Fruit fly (Drosophila melanogaster) whole organism, embryonic: Measurements from ENCODE around the gene Rhp.

ENCODE experiments used
- Bgb ChIP-seq: fragments of 200-800 bp; sonication (Bioruptor generic); IDR thresholded peaks from 2 replicates; pipeline ENCODE4 v1.3.6; 2022; ENCODE audit warnings: missing biosample characterization, missing genetic modification characterization; ENCODE audit not compliant: partially characterized antibody
- CG10209 ChIP-seq: fragments of 200-800 bp; sonication (Bioruptor generic); optimal IDR thresholded peaks from 3 replicates; lab custom pipeline; 2017; ENCODE audit warnings: missing biosample characterization, mild to moderate bottlenecking, missing genetic modification characterization, missing genetic modification reagents
- CG11695 ChIP-seq: fragments of 200-800 bp; sonication (Bioruptor generic); IDR thresholded peaks from 3 replicates; pipeline ENCODE4 v1.3.6; 2022; ENCODE audit warnings: missing biosample characterization, missing genetic modification characterization
- CG12299 ChIP-seq: fragments of 200-800 bp; sonication (Bioruptor generic); optimal IDR thresholded peaks from 2 replicates; lab custom pipeline; 2018; ENCODE audit warnings: missing biosample characterization, mild to moderate bottlenecking, missing genetic modification characterization
- CG13287 ChIP-seq: fragments of 200-800 bp; sonication (Bioruptor generic); IDR thresholded peaks from 2 replicates; pipeline ENCODE4 v1.3.6; 2022; ENCODE audit warnings: missing biosample characterization, missing genetic modification characterization; ENCODE audit not compliant: partially characterized antibody
- CG13296 ChIP-seq: fragments of 200-800 bp; sonication (Bioruptor generic); optimal IDR thresholded peaks from 3 replicates; lab custom pipeline; 2018; ENCODE audit warnings: missing biosample characterization, mild to moderate bottlenecking, missing genetic modification characterization
- CG13424 ChIP-seq: fragments of 200-800 bp; sonication (Bioruptor generic); optimal IDR thresholded peaks from 2 replicates; lab custom pipeline; 2019; ENCODE audit warnings: missing biosample characterization, mild to moderate bottlenecking, missing genetic modification characterization, moderate library complexity
- CG15073 ChIP-seq: fragments of 200-800 bp; sonication (Bioruptor generic); optimal IDR thresholded peaks from 2 replicates; lab custom pipeline; 2016; ENCODE audit warnings: missing biosample characterization, missing genetic modification characterization
- CG18476 ChIP-seq: fragments of 200-800 bp; sonication (Bioruptor generic); optimal IDR thresholded peaks from 2 replicates; lab custom pipeline; 2016; ENCODE audit warnings: missing biosample characterization, mild to moderate bottlenecking, missing genetic modification characterization
- CG2116 ChIP-seq: fragments of 200-800 bp; sonication (Bioruptor generic); optimal IDR thresholded peaks from 3 replicates; lab custom pipeline; 2018; ENCODE audit warnings: missing biosample characterization, mild to moderate bottlenecking, missing genetic modification characterization
- Dll ChIP-seq: fragments of 200-800 bp; sonication (Bioruptor generic); IDR thresholded peaks from 4 replicates; pipeline ENCODE4 v1.3.6; 2022; ENCODE audit warnings: missing biosample characterization, missing genetic modification characterization; ENCODE audit not compliant: partially characterized antibody
- Fer3 ChIP-seq: fragments of 200-800 bp; sonication (Bioruptor generic); optimal IDR thresholded peaks from 2 replicates; lab custom pipeline; 2018; ENCODE audit warnings: missing biosample characterization, mild to moderate bottlenecking, missing genetic modification characterization, moderate library complexity
- GATAe ChIP-seq: fragments of 200-800 bp; sonication (Bioruptor generic); conservative IDR thresholded peaks from 2 replicates; pipeline ENCODE4 v1.3.6; 2022; ENCODE audit warnings: missing biosample characterization, missing genetic modification characterization
- HmgD ChIP-seq: fragments of 200-800 bp; sonication (Bioruptor generic); optimal IDR thresholded peaks from 3 replicates; lab custom pipeline; 2016; ENCODE audit warnings: missing biosample characterization, missing genetic modification characterization
- Hmx ChIP-seq: fragments of 200-800 bp; sonication (Bioruptor generic); optimal IDR thresholded peaks from 2 replicates; lab custom pipeline; 2016; ENCODE audit warnings: missing biosample characterization, missing genetic modification characterization
- Hr78 ChIP-seq, 2 experiments: fragments of 200-800 bp in 1 of 2; fragments of >200 bp in 1 of 2; sonication (Bioruptor generic) in 1 of 2; optimal IDR thresholded peaks; 2 replicates each; lab custom pipeline; 2017 to 2019; ENCODE audit warnings: missing biosample characterization in 2 of 2, missing genetic modification characterization in 2 of 2, mild to moderate bottlenecking in 1 of 2, moderate library complexity in 1 of 2
- Lhr ChIP-seq: fragments of 200-800 bp; sonication (Bioruptor generic); optimal IDR thresholded peaks from 3 replicates; lab custom pipeline; 2017; ENCODE audit warnings: mild to moderate bottlenecking, missing biosample characterization, missing genetic modification reagents, missing genetic modification characterization
- Lpt ChIP-seq: fragments of >200 bp; optimal IDR thresholded peaks from 2 replicates; lab custom pipeline; 2018; ENCODE audit warnings: missing biosample characterization, missing genetic modification characterization
- MBD-R2 ChIP-seq: fragments of 200-800 bp; sonication (Bioruptor generic); IDR thresholded peaks from 2 replicates; pipeline ENCODE4 v1.3.6; 2022; ENCODE audit warnings: missing biosample characterization, missing genetic modification characterization
- MESR4 ChIP-seq: fragments of 200-800 bp; sonication (Bioruptor generic); optimal IDR thresholded peaks from 2 replicates; lab custom pipeline; 2018; ENCODE audit warnings: missing biosample characterization, mild to moderate bottlenecking, missing genetic modification characterization, moderate library complexity
- Meics ChIP-seq: fragments of 200-800 bp; sonication (Bioruptor generic); optimal IDR thresholded peaks from 2 replicates; lab custom pipeline; 2017; ENCODE audit warnings: missing biosample characterization, mild to moderate bottlenecking, missing genetic modification characterization
- Nf-YC ChIP-seq: fragments of 200-800 bp; optimal IDR thresholded peaks from 3 replicates; lab custom pipeline; 2019; ENCODE audit warnings: missing biosample characterization, mild to moderate bottlenecking, missing genetic modification characterization, moderate library complexity
- NfI ChIP-seq: fragments of 200-800 bp; sonication (Bioruptor generic); optimal IDR thresholded peaks from 3 replicates; lab custom pipeline; 2018; ENCODE audit warnings: missing biosample characterization, mild to moderate bottlenecking, missing genetic modification characterization, moderate library complexity
- Pdp1 ChIP-seq, 2 experiments: fragments of 200-800 bp; sonication (Bioruptor generic); optimal IDR thresholded peaks; 3 replicates each; lab custom pipeline; 2016; ENCODE audit warnings: missing biosample characterization in 2 of 2, missing genetic modification characterization in 2 of 2, mild to moderate bottlenecking in 1 of 2, moderate library complexity in 1 of 2
- Scr ChIP-seq: fragments of 200-800 bp; sonication (Bioruptor generic); IDR thresholded peaks from 2 replicates; pipeline ENCODE4 v1.3.6; 2022; ENCODE audit warnings: missing biosample characterization, missing genetic modification characterization; ENCODE audit not compliant: partially characterized antibody
- Six4 ChIP-seq: fragments of 200-800 bp; sonication (Bioruptor generic); optimal IDR thresholded peaks from 2 replicates; lab custom pipeline; 2016; ENCODE audit warnings: missing biosample characterization, missing genetic modification characterization
- Ssrp ChIP-seq: fragments of 200-800 bp; sonication (Bioruptor generic); optimal IDR thresholded peaks from 2 replicates; lab custom pipeline; 2018; ENCODE audit warnings: missing biosample characterization, mild to moderate bottlenecking, missing genetic modification characterization, moderate library complexity
- ap ChIP-seq: fragments of 200-800 bp; sonication (Bioruptor generic); IDR thresholded peaks from 2 replicates; pipeline ENCODE4 v1.3.6; 2022; ENCODE audit warnings: missing biosample characterization, missing genetic modification characterization
- ash1 ChIP-seq: fragments of 200-800 bp; sonication (Bioruptor generic); optimal IDR thresholded peaks from 2 replicates; lab custom pipeline; 2018; ENCODE audit warnings: missing biosample characterization, mild to moderate bottlenecking, missing genetic modification characterization
- bbx ChIP-seq: fragments of 200-800 bp; sonication (Bioruptor generic); IDR thresholded peaks from 2 replicates; pipeline ENCODE4 v1.3.6; 2022; ENCODE audit warnings: missing biosample characterization, missing genetic modification characterization; ENCODE audit not compliant: partially characterized antibody
- fru ChIP-seq: fragments of >200 bp; optimal IDR thresholded peaks from 2 replicates; lab custom pipeline; 2017
- grau ChIP-seq: fragments of 200-800 bp; optimal IDR thresholded peaks from 3 replicates; lab custom pipeline; 2019; ENCODE audit warnings: missing biosample characterization, mild to moderate bottlenecking, missing genetic modification characterization, moderate library complexity
- gt ChIP-seq: fragments of 200-800 bp; sonication (Bioruptor generic); IDR thresholded peaks from 2 replicates; pipeline ENCODE4 v1.3.6; 2022; ENCODE audit warnings: missing biosample characterization, missing genetic modification characterization
- inv ChIP-seq: fragments of 200-800 bp; sonication (Bioruptor generic); IDR thresholded peaks from 2 replicates; pipeline ENCODE4 v1.3.6; 2022; ENCODE audit warnings: missing biosample characterization, missing genetic modification characterization; ENCODE audit not compliant: partially characterized antibody
- jigr1 ChIP-seq: fragments of 200-800 bp; sonication (Bioruptor generic); IDR thresholded peaks from 3 replicates; pipeline ENCODE4 v1.3.6; 2022; ENCODE audit warnings: missing biosample characterization, missing genetic modification characterization
- ken ChIP-seq: fragments of 200-800 bp; sonication (Bioruptor generic); IDR thresholded peaks from 3 replicates; pipeline ENCODE4 v1.3.6; 2022; ENCODE audit warnings: missing biosample characterization, missing genetic modification characterization
- phol ChIP-seq: fragments of 200-800 bp; sonication (Bioruptor generic); optimal IDR thresholded peaks from 3 replicates; lab custom pipeline; 2018; ENCODE audit warnings: missing biosample characterization, mild to moderate bottlenecking, missing genetic modification characterization, moderate library complexity
- prd ChIP-seq, 3 experiments: fragments of >200 bp in 2 of 3; fragments of 200-800 bp in 1 of 3; sonication (Bioruptor generic) in 1 of 3; optimal IDR thresholded peaks in 2 of 3; IDR thresholded peaks in 1 of 3; 2 replicates in 2 of 3; 3 replicates in 1 of 3; pipeline versions ENCODE4 v1.3.6 to Lab custom; 2017 to 2022; ENCODE audit warnings: missing biosample characterization in 1 of 3, missing genetic modification characterization in 1 of 3
- sc ChIP-seq, 3 experiments: fragments of >200 bp in 2 of 3; fragments of 200-800 bp in 1 of 3; sonication (Bioruptor generic) in 1 of 3; optimal IDR thresholded peaks; 2 replicates in 2 of 3; 3 replicates in 1 of 3; lab custom pipeline; 2017; ENCODE audit warnings: mild to moderate bottlenecking in 1 of 3, missing biosample characterization in 1 of 3, missing genetic modification characterization in 1 of 3, missing genetic modification reagents in 1 of 3
- stwl ChIP-seq: fragments of 200-800 bp; sonication (Bioruptor generic); optimal IDR thresholded peaks from 3 replicates; lab custom pipeline; 2018; ENCODE audit warnings: missing biosample characterization, mild to moderate bottlenecking, missing genetic modification characterization, moderate library complexity
- trem ChIP-seq: fragments of 200-800 bp; optimal IDR thresholded peaks from 3 replicates; lab custom pipeline; 2019; ENCODE audit warnings: missing biosample characterization, mild to moderate bottlenecking, missing genetic modification characterization, moderate library complexity
- vfl ChIP-seq: fragments of 200-800 bp; sonication (Bioruptor generic); optimal IDR thresholded peaks from 2 replicates; lab custom pipeline; 2016; ENCODE audit warnings: missing biosample characterization, missing genetic modification characterization
- zen2 ChIP-seq: fragments of 200-800 bp; sonication (Bioruptor generic); IDR thresholded peaks from 3 replicates; pipeline ENCODE4 v1.3.6; 2022; ENCODE audit warnings: missing biosample characterization, missing genetic modification characterization; ENCODE audit not compliant: partially characterized antibody

Gene Rhp

dm6 chrX:15760447-15761297 is 28.0 kb upstream of the Rhp start, which contains the start of the genes Graf and mRpL3 (continued):
- TF ChIP-seq Meics: no peak
- peak; percentile 47 for TF ChIP-seq CG2116 (GFP tag; lab: Kevin White, UChicago)
- no peak for TF ChIP-seq Fer3
- TF ChIP-seq CG11695 (GFP tag; lab: Robert Waterston, UW): 0 out of 3 replicates have a peak, but pooled peaks have one; percentile 22
- TF ChIP-seq jigr1 (GFP tag; lab: Robert Waterston, UW): no peak
- no peak for TF ChIP-seq CG10209 (GFP tag; lab: Kevin White, UChicago)
- TF ChIP-seq zen2: peak; percentile 88
- peak; percentile 93 for TF ChIP-seq Bgb
- TF ChIP-seq ash1 (GFP tag; lab: Kevin White, UChicago): no peak
- TF ChIP-seq prd (optimal IDR thresholded peaks at IDR 0.05; lab: Kevin White, UChicago): no peak
- TF ChIP-seq prd (GFP tag; IDR thresholded peaks at IDR 0.05; lab: Robert Waterston, UW): no peak
- no peak for TF ChIP-seq ap
- no peak for TF ChIP-seq Nf-YC (tag; lab: Kevin White, UChicago)
- no peak for TF ChIP-seq GATAe
- no peak for TF ChIP-seq grau
- no peak for TF ChIP-seq NfI (GFP tag; lab: Kevin White, UChicago)
- no peak for TF ChIP-seq CG12299
- TF ChIP-seq Hr78 (GFP tag; optimal IDR thresholded peaks at IDR 0.05; lab: Kevin White, UChicago): peak in 1 of 2 experiments; percentile 23
- no peak for TF ChIP-seq CG15073 (GFP tag; lab: Kevin White, UChicago)
- no peak for TF ChIP-seq vfl (GFP tag; lab: Kevin White, UChicago)
- TF ChIP-seq ken (GFP tag; lab: Robert Waterston, UW): no peak
- peak; percentile 96 for TF ChIP-seq bbx (GFP tag; lab: Robert Waterston, UW)
- TF ChIP-seq HmgD (GFP tag; lab: Kevin White, UChicago): no peak
- TF ChIP-seq trem (tag; lab: Kevin White, UChicago): no peak
- TF ChIP-seq Hmx (GFP tag; lab: Kevin White, UChicago): no peak
- peak; percentile 16 for TF ChIP-seq stwl (tag; lab: Kevin White, UChicago)
- no peak for TF ChIP-seq fru (lab: Kevin White, UChicago)
- no peak for TF ChIP-seq Ssrp (tag; lab: Kevin White, UChicago)
- no peak for TF ChIP-seq CG18476
- TF ChIP-seq Lhr (GFP tag; lab: Kevin White, UChicago): no peak
- TF ChIP-seq, all 482 proteins: peak for 77

DNA sequence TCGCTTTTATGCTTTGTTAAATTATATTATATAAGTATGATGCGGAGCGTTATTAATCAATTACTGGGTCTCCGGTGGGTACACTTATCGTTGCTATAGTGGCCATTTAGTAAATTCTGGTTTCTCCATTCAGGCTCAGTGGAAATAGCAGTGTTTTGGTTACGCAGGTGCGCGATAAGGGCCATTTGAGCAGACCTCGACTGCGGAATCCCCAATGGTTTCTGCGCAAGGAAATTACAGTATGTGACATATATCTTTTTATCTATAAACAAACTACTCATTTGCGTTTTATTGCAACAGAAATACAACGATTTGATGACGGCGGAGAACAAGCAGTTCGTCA is 27.4 kb upstream of the Rhp start:
- TF ChIP-seq MESR4 (GFP tag; lab: Kevin White, UChicago): peak; percentile 53
- peak; percentile 11; the same call in 1 of the 2 replicates for TF ChIP-seq CG13287 (GFP tag; lab: Robert Waterston, UW)
- peak; percentile 32; the same call in 1 of the 2 replicates for TF ChIP-seq Scr (GFP tag; lab: Robert Waterston, UW)
- TF ChIP-seq gt (GFP tag; lab: Robert Waterston, UW): no peak
- peak; percentile 46 for TF ChIP-seq MBD-R2 (GFP tag; lab: Robert Waterston, UW)
- peak; percentile 55; the same call in 3 of the 4 replicates for TF ChIP-seq Dll
- TF ChIP-seq sc (optimal IDR thresholded peaks at IDR 0.05; lab: Kevin White, UChicago): no peak
- TF ChIP-seq sc (GFP tag; optimal IDR thresholded peaks at IDR 0.05; lab: Kevin White, UChicago): no peak
- no peak for TF ChIP-seq CG13424
- 0 out of 2 replicates have a peak, but pooled peaks have one; percentile 4 for TF ChIP-seq inv (GFP tag; lab: Robert Waterston, UW)
- TF ChIP-seq phol: no peak
- TF ChIP-seq Lpt (GFP tag; lab: Kevin White, UChicago): no peak
- no peak for TF ChIP-seq Six4 (GFP tag; lab: Kevin White, UChicago)
- TF ChIP-seq CG13296 (GFP tag; lab: Kevin White, UChicago): no peak
- peak in 1 of 2 experiments; percentile 87 for TF ChIP-seq Pdp1 (GFP tag; optimal IDR thresholded peaks at IDR 0.05; lab: Kevin White, UChicago)
